Worm (Caenorhabditis elegans) whole organism, L1 larva: ENCODE measurements around the gene nta-1.

Experiments
- aly-2 ChIP-seq: fragments of 150-350 bp; optimal IDR thresholded peaks from 2 replicates; lab custom pipeline; 2014; ENCODE audit warnings: missing biosample characterization, missing genetic modification characterization
- ets-5 ChIP-seq: fragments of 200-800 bp; sonication (Bioruptor generic); IDR thresholded peaks from 2 replicates; pipeline ENCODE4 v1.3.6; 2022; ENCODE audit warnings: missing genetic modification characterization, missing compliant biosample characterization
- lin-13 ChIP-seq: fragments of 150-350 bp; optimal IDR thresholded peaks from 2 replicates; lab custom pipeline; 2014; ENCODE audit warnings: missing biosample characterization, missing genetic modification reagents, missing genetic modification characterization
- nhr-237 ChIP-seq: fragments of 150-350 bp; optimal IDR thresholded peaks from 2 replicates; lab custom pipeline; 2014; ENCODE audit warnings: missing biosample characterization, missing genetic modification characterization
- nhr-77 ChIP-seq: fragments of 150-350 bp; optimal IDR thresholded peaks from 2 replicates; lab custom pipeline; 2014; ENCODE audit warnings: missing biosample characterization, missing genetic modification characterization
- rnt-1 ChIP-seq: sonication (generic microtip); optimal IDR thresholded peaks from 2 replicates; lab custom pipeline; 2016; ENCODE audit warnings: mild to moderate bottlenecking, missing genetic modification characterization, moderate library complexity, missing compliant biosample characterization

DNA sequence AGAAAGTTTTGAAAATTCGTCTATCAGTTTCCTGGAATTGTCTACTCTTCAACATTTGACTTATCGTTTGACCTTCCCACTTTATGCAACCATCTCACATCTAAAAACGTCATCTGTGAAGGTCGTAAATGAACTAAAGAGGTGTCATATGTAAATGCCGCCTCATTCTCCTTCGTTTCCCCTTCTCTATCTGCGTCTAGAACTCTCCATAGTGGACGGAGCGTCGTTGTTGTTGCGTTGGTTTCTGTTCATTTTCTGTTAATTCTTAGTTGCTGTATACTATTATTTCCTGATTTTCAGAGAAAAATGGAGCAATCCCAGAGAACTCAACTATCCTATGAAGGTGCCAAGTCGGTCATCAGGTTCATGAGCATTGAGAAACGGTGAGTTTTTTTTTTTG lies 26.7 kb downstream of the nta-1 start, which contains the start of gene fbxc-52:
- TF ChIP-seq rnt-1 (tag; lab: Kevin White, UChicago) (no peak), nhr-237 (tag; lab: Kevin White, UChicago) (no peak), lin-13 (GFP tag; lab: Kevin White, UChicago) (no peak), ets-5 (GFP tag; lab: Robert Waterston, UW) (no peak), aly-2 (tag; lab: Kevin White, UChicago) (no peak), nhr-77 (tag; lab: Kevin White, UChicago) (no peak)
